Fruit fly (Drosophila melanogaster) whole organism, embryonic: ENCODE data around the gene CheB38b.

Source experiments
- Atf6 ChIP-seq: fragments of 200-800 bp; sonication (Bioruptor generic); IDR thresholded peaks from 2 replicates; pipeline ENCODE4 v1.3.6; 2022; ENCODE audit warnings: missing biosample characterization, missing genetic modification characterization
- Sin3A ChIP-seq: fragments of >200 bp; optimal IDR thresholded peaks from 2 replicates; lab custom pipeline; 2018
- dan ChIP-seq: fragments of 200-800 bp; sonication (Bioruptor generic); IDR thresholded peaks from 2 replicates; pipeline ENCODE4 v1.3.6; 2022; ENCODE audit warnings: missing biosample characterization, missing genetic modification characterization
- kay ChIP-seq: fragments of 200-800 bp; sonication (Bioruptor generic); optimal IDR thresholded peaks from 2 replicates; lab custom pipeline; 2016; ENCODE audit warnings: missing biosample characterization, missing genetic modification characterization
- sisA ChIP-seq: fragments of 200-800 bp; sonication (Bioruptor generic); IDR thresholded peaks from 2 replicates; pipeline ENCODE4 v1.3.6; 2022; ENCODE audit warnings: missing biosample characterization, missing genetic modification characterization
- sqz ChIP-seq: fragments of 200-800 bp; sonication (Bioruptor generic); optimal IDR thresholded peaks from 3 replicates; lab custom pipeline; 2018; ENCODE audit warnings: missing biosample characterization, mild to moderate bottlenecking, missing genetic modification characterization

dm6 chr2L:20826226-20826625 lies 9.2 kb upstream of the CheB38b start:
- TF ChIP-seq sisA (GFP tag; lab: Robert Waterston, UW) (no peak), Atf6 (GFP tag; lab: Robert Waterston, UW) (no peak), Sin3A (lab: Kevin White, UChicago) (no peak), dan (GFP tag; lab: Robert Waterston, UW) (no peak), kay (GFP tag; lab: Kevin White, UChicago) (no peak), sqz (GFP tag; lab: Kevin White, UChicago) (no peak)
